Worm (Caenorhabditis elegans): Measurements from ENCODE around the gene T26E4.3.

T26E4.3 gene

ce11 chrV:15833622-15834021 lies 51.0 kb downstream of the T26E4.3 start, which contains the start of gene srbc-54:
Gene srbc-54, minus strand, starts transcription at chrV:15833722.
- no peak for TF ChIP-seq mdl-1 (tag; optimal IDR thresholded peaks at IDR 0.05)
- no peak for TF ChIP-seq lsy-12 (tag; optimal IDR thresholded peaks at IDR 0.05)
- TF ChIP-seq nfya-1 (tag; optimal IDR thresholded peaks at IDR 0.05; ENCODE audit: insufficient read depth), result no peak
- no peak for TF ChIP-seq ceh-28 (tag; optimal IDR thresholded peaks at IDR 0.05)
- no peak for TF ChIP-seq ceh-16 (tag; optimal IDR thresholded peaks at IDR 0.05)
- no peak for TF ChIP-seq hmg-11 (tag; optimal IDR thresholded peaks at IDR 0.05)

All from whole organism, L3 larva.